Worm (Caenorhabditis elegans) whole organism, L4 larva: ENCODE measurements around the gene cnep-1.

ENCODE experiments used
- F49E8.2 ChIP-seq: sonication (generic microtip); optimal IDR thresholded peaks from 2 replicates; lab custom pipeline; 2016; ENCODE audit warnings: missing compliant biosample characterization, mild to moderate bottlenecking, missing genetic modification characterization, borderline replicate concordance
- ceh-44 ChIP-seq: fragments of 200-800 bp; sonication (Bioruptor generic); IDR thresholded peaks from 2 replicates; pipeline ENCODE4 v1.3.6; 2022; ENCODE audit warnings: missing genetic modification reagents, missing genetic modification characterization, missing compliant biosample characterization
- ces-1 ChIP-seq: fragments of 150-350 bp; sonication (generic microtip); optimal IDR thresholded peaks from 4 replicates; lab custom pipeline; 2014; ENCODE audit warnings: missing biosample characterization, missing genetic modification reagents, missing genetic modification characterization
- daf-8 ChIP-seq: fragments of 200-800 bp; sonication (Bioruptor generic); IDR thresholded peaks from 2 replicates; pipeline ENCODE4 v1.3.6; 2022; ENCODE audit warnings: missing genetic modification characterization, missing compliant biosample characterization
- duxl-1 ChIP-seq: sonication (generic microtip); optimal IDR thresholded peaks from 2 replicates; lab custom pipeline; 2016; ENCODE audit warnings: mild to moderate bottlenecking, missing genetic modification characterization, moderate library complexity, missing compliant biosample characterization; ENCODE audit not compliant: poor library complexity
- fos-1 ChIP-seq: fragments of 150-350 bp; optimal IDR thresholded peaks from 2 replicates; lab custom pipeline; 2014; ENCODE audit warnings: missing biosample characterization, missing genetic modification characterization
- lin-39 ChIP-seq: fragments of 150-350 bp; optimal IDR thresholded peaks from 2 replicates; lab custom pipeline; 2014; ENCODE audit warnings: missing biosample characterization, missing genetic modification reagents, missing genetic modification characterization
- mep-1 ChIP-seq: fragments of 150-350 bp; sonication (generic microtip); optimal IDR thresholded peaks from 3 replicates; lab custom pipeline; 2014; ENCODE audit warnings: missing biosample characterization, missing genetic modification characterization
- nhr-237 ChIP-seq: sonication (generic microtip); optimal IDR thresholded peaks from 2 replicates; lab custom pipeline; 2017; ENCODE audit warnings: missing biosample characterization, missing genetic modification characterization
- nhr-41 ChIP-seq: fragments of 200-800 bp; sonication (Bioruptor generic); IDR thresholded peaks from 2 replicates; pipeline ENCODE4 v1.3.6; 2022; ENCODE audit warnings: missing genetic modification reagents, missing genetic modification characterization, missing compliant biosample characterization
- vab-7 ChIP-seq: fragments of 200-800 bp; sonication (Bioruptor generic); IDR thresholded peaks from 2 replicates; pipeline ENCODE4 v1.3.6; 2022; ENCODE audit warnings: missing genetic modification reagents, missing genetic modification characterization, missing compliant biosample characterization
- zag-1 ChIP-seq: fragments of 150-350 bp; optimal IDR thresholded peaks from 2 replicates; lab custom pipeline; 2014; ENCODE audit warnings: missing biosample characterization, missing genetic modification characterization
- ztf-11 ChIP-seq: fragments of 150-350 bp; optimal IDR thresholded peaks from 2 replicates; lab custom pipeline; 2014; ENCODE audit warnings: missing biosample characterization, missing genetic modification characterization
- ztf-7 ChIP-seq: fragments of 150-350 bp; optimal IDR thresholded peaks from 2 replicates; lab custom pipeline; 2014; ENCODE audit warnings: missing biosample characterization, missing genetic modification characterization

ce11 chrII:7298197-7298682 lies 11.9 kb upstream of the cnep-1 start, which contains the start of gene puf-8:
- TF ChIP-seq mep-1 (tag; lab: Kevin White, UChicago) (no peak), ceh-44 (GFP tag; lab: Robert Waterston, UW) (no peak), ztf-11 (tag; lab: Kevin White, UChicago) (no peak), fos-1 (tag; lab: Kevin White, UChicago) (no peak), ces-1 (no peak), nhr-237 (no peak), daf-8 (GFP tag; lab: Robert Waterston, UW) (no peak), duxl-1 (tag; lab: Kevin White, UChicago) (no peak), zag-1 (tag; lab: Kevin White, UChicago) (no peak), F49E8.2 (tag; lab: Kevin White, UChicago) (no peak), vab-7 (no peak), nhr-41 (GFP tag; lab: Robert Waterston, UW) (no peak), ztf-7 (tag; lab: Kevin White, UChicago) (no peak), lin-39 (tag; lab: Kevin White, UChicago) (no peak)
